Fruit fly (Drosophila melanogaster) S2 (cell line): ENCODE data around the gene Tyler.

Experiments used
- CG8478 ChIP-seq: fragments of >200 bp; optimal IDR thresholded peaks from 2 replicates; lab custom pipeline; 2018
- CTCF ChIP-seq, 2 experiments: fragments of >200 bp; optimal IDR thresholded peaks; 2 replicates each; lab custom pipeline; 2018

- TF ChIP-seq CG8478 (lab: Kevin White, UChicago) (no peak), CTCF (optimal IDR thresholded peaks at IDR 0.05; lab: Kevin White, UChicago) (no peak)
These were observed 4.8 kb upstream of the Tyler start for dm6 chrX:19606558-19606957.
